Fruit fly (Drosophila melanogaster) whole organism, embryonic: ENCODE results near the gene Orct2.

ENCODE experiments used
- Ada2b ChIP-seq: fragments of 200-800 bp; sonication (Bioruptor generic); IDR thresholded peaks from 2 replicates; pipeline ENCODE4 v1.3.6; 2022; ENCODE audit warnings: missing biosample characterization, missing genetic modification characterization
- Blimp-1 ChIP-seq: fragments of 200-800 bp; sonication (Bioruptor generic); optimal IDR thresholded peaks from 3 replicates; lab custom pipeline; 2018; ENCODE audit warnings: missing biosample characterization, missing genetic modification characterization, mild to moderate bottlenecking, moderate library complexity, missing genetic modification reagents
- CG10654 ChIP-seq: fragments of 200-800 bp; sonication (Bioruptor generic); optimal IDR thresholded peaks from 2 replicates; lab custom pipeline; 2016; ENCODE audit warnings: missing biosample characterization, missing genetic modification characterization
- CG11560 ChIP-seq: fragments of 200-800 bp; sonication (Bioruptor generic); IDR thresholded peaks from 3 replicates; pipeline ENCODE4 v1.3.6; 2022; ENCODE audit warnings: missing biosample characterization, missing genetic modification characterization
- CG11695 ChIP-seq: fragments of 200-800 bp; sonication (Bioruptor generic); IDR thresholded peaks from 3 replicates; pipeline ENCODE4 v1.3.6; 2022; ENCODE audit warnings: missing biosample characterization, missing genetic modification characterization
- CG13287 ChIP-seq: fragments of 200-800 bp; sonication (Bioruptor generic); IDR thresholded peaks from 2 replicates; pipeline ENCODE4 v1.3.6; 2022; ENCODE audit warnings: missing biosample characterization, missing genetic modification characterization; ENCODE audit not compliant: partially characterized antibody
- CG14050 ChIP-seq: fragments of 200-800 bp; sonication (Bioruptor generic); IDR thresholded peaks from 3 replicates; pipeline ENCODE4 v1.3.6; 2022; ENCODE audit warnings: missing biosample characterization, missing genetic modification characterization
- CG14860 ChIP-seq: fragments of 200-800 bp; sonication (Bioruptor generic); IDR thresholded peaks from 3 replicates; pipeline ENCODE4 v1.3.6; 2022; ENCODE audit warnings: missing biosample characterization, missing genetic modification characterization; ENCODE audit not compliant: partially characterized antibody
- CG17385 ChIP-seq: fragments of 200-800 bp; sonication (Bioruptor generic); optimal IDR thresholded peaks from 3 replicates; lab custom pipeline; 2018; ENCODE audit warnings: missing biosample characterization, mild to moderate bottlenecking, missing genetic modification characterization
- CG18262 ChIP-seq: fragments of 200-800 bp; optimal IDR thresholded peaks from 3 replicates; lab custom pipeline; 2019; ENCODE audit warnings: missing biosample characterization, mild to moderate bottlenecking, missing genetic modification characterization, moderate library complexity
- CG2199 ChIP-seq: fragments of 200-800 bp; sonication (Bioruptor generic); IDR thresholded peaks from 3 replicates; pipeline ENCODE4 v1.3.6; 2022; ENCODE audit warnings: missing biosample characterization, missing genetic modification characterization
- CG3065 ChIP-seq: fragments of 200-800 bp; sonication (Bioruptor generic); optimal IDR thresholded peaks from 2 replicates; lab custom pipeline; 2016; ENCODE audit warnings: missing biosample characterization, missing genetic modification characterization
- CG3726 ChIP-seq: fragments of 200-800 bp; sonication (Bioruptor generic); IDR thresholded peaks from 3 replicates; pipeline ENCODE4, ENCODE4 v1.3.6; 2022; ENCODE audit warnings: missing biosample characterization, missing genetic modification characterization
- CG4282 ChIP-seq: fragments of 200-800 bp; sonication (Bioruptor generic); optimal IDR thresholded peaks from 2 replicates; lab custom pipeline; 2016; ENCODE audit warnings: missing biosample characterization, missing genetic modification characterization
- CG6254 ChIP-seq: fragments of 200-800 bp; sonication (Bioruptor generic); optimal IDR thresholded peaks from 3 replicates; lab custom pipeline; 2017; ENCODE audit warnings: mild to moderate bottlenecking, missing biosample characterization, missing genetic modification reagents, missing genetic modification characterization
- CG6791 ChIP-seq: fragments of 200-800 bp; sonication (Bioruptor generic); IDR thresholded peaks from 3 replicates; pipeline ENCODE4 v1.3.6; 2022; ENCODE audit warnings: missing biosample characterization, missing genetic modification characterization; ENCODE audit not compliant: partially characterized antibody
- CG7928 ChIP-seq: fragments of 200-800 bp; sonication (Bioruptor generic); optimal IDR thresholded peaks from 2 replicates; lab custom pipeline; 2017; ENCODE audit warnings: missing biosample characterization, mild to moderate bottlenecking, missing genetic modification characterization
- CG9609 ChIP-seq: fragments of 200-800 bp; sonication (Bioruptor generic); optimal IDR thresholded peaks from 3 replicates; lab custom pipeline; 2016; ENCODE audit warnings: missing biosample characterization, missing genetic modification characterization
- CTCF ChIP-seq: fragments of 200-800 bp; sonication (Bioruptor generic); optimal IDR thresholded peaks from 2 replicates; lab custom pipeline; 2017; ENCODE audit warnings: missing biosample characterization, mild to moderate bottlenecking, missing genetic modification characterization, moderate library complexity
- CrebB ChIP-seq: fragments of 200-800 bp; sonication (Bioruptor generic); optimal IDR thresholded peaks from 3 replicates; lab custom pipeline; 2018; ENCODE audit warnings: missing biosample characterization, mild to moderate bottlenecking, missing genetic modification characterization
- Dbx ChIP-seq: fragments of 200-800 bp; sonication (Bioruptor generic); IDR thresholded peaks from 3 replicates; pipeline ENCODE4 v1.3.6; 2022; ENCODE audit warnings: missing biosample characterization, missing genetic modification characterization
- Dek ChIP-seq: fragments of 200-800 bp; sonication (Bioruptor generic); optimal IDR thresholded peaks from 3 replicates; lab custom pipeline; 2019; ENCODE audit warnings: missing biosample characterization, mild to moderate bottlenecking, missing genetic modification characterization, moderate library complexity
- Fer3 ChIP-seq: fragments of 200-800 bp; sonication (Bioruptor generic); optimal IDR thresholded peaks from 2 replicates; lab custom pipeline; 2018; ENCODE audit warnings: missing biosample characterization, mild to moderate bottlenecking, missing genetic modification characterization, moderate library complexity
- Hand ChIP-seq: fragments of 200-800 bp; sonication (Bioruptor generic); optimal IDR thresholded peaks from 2 replicates; lab custom pipeline; 2017; ENCODE audit warnings: mild to moderate bottlenecking, missing biosample characterization, missing genetic modification reagents, missing genetic modification characterization
- Hmx ChIP-seq: fragments of 200-800 bp; sonication (Bioruptor generic); optimal IDR thresholded peaks from 2 replicates; lab custom pipeline; 2016; ENCODE audit warnings: missing biosample characterization, missing genetic modification characterization
- Mes4 ChIP-seq: fragments of 200-800 bp; sonication (Bioruptor generic); optimal IDR thresholded peaks from 2 replicates; lab custom pipeline; 2016; ENCODE audit warnings: missing biosample characterization, missing genetic modification characterization
- NC2β ChIP-seq: fragments of 200-800 bp; sonication (Bioruptor generic); optimal IDR thresholded peaks from 2 replicates; lab custom pipeline; 2016; ENCODE audit warnings: missing biosample characterization, missing genetic modification characterization
- Scr ChIP-seq: fragments of 200-800 bp; sonication (Bioruptor generic); IDR thresholded peaks from 2 replicates; pipeline ENCODE4 v1.3.6; 2022; ENCODE audit warnings: missing biosample characterization, missing genetic modification characterization; ENCODE audit not compliant: partially characterized antibody
- Sin3A ChIP-seq: fragments of >200 bp; optimal IDR thresholded peaks from 2 replicates; lab custom pipeline; 2018
- Sox100B ChIP-seq: fragments of 200-800 bp; sonication (Bioruptor generic); optimal IDR thresholded peaks from 3 replicates; lab custom pipeline; 2018; ENCODE audit warnings: missing biosample characterization, mild to moderate bottlenecking, missing genetic modification characterization
- Spps ChIP-seq: fragments of 200-800 bp; sonication (Bioruptor generic); optimal IDR thresholded peaks from 2 replicates; lab custom pipeline; 2018; ENCODE audit warnings: missing biosample characterization, mild to moderate bottlenecking, missing genetic modification characterization
- Taf1 ChIP-seq: fragments of 200-800 bp; sonication (Bioruptor generic); IDR thresholded peaks from 2 replicates; pipeline ENCODE4 v1.3.6; 2022; ENCODE audit warnings: missing biosample characterization, missing genetic modification characterization
- Xrp1 ChIP-seq: fragments of 200-800 bp; sonication (Bioruptor generic); IDR thresholded peaks from 2 replicates; pipeline ENCODE4 v1.3.6; 2022; ENCODE audit warnings: missing biosample characterization, missing genetic modification characterization
- ac ChIP-seq: fragments of 200-800 bp; sonication (Bioruptor generic); optimal IDR thresholded peaks from 3 replicates; lab custom pipeline; 2017; ENCODE audit warnings: missing biosample characterization, mild to moderate bottlenecking, missing genetic modification characterization
- ato ChIP-seq: fragments of 200-800 bp; sonication (Bioruptor generic); IDR thresholded peaks from 2 replicates; pipeline ENCODE4 v1.3.6; 2022; ENCODE audit warnings: missing biosample characterization, missing genetic modification characterization; ENCODE audit not compliant: partially characterized antibody
- cas ChIP-seq: fragments of 200-800 bp; sonication (Bioruptor generic); IDR thresholded peaks from 2 replicates; pipeline ENCODE4 v1.3.6; 2022; ENCODE audit warnings: missing biosample characterization, missing genetic modification characterization
- cato ChIP-seq: fragments of 200-800 bp; sonication (Bioruptor generic); optimal IDR thresholded peaks from 2 replicates; lab custom pipeline; 2016; ENCODE audit warnings: missing biosample characterization, missing genetic modification characterization, borderline replicate concordance
- cg ChIP-seq: fragments of 200-800 bp; sonication (Bioruptor generic); optimal IDR thresholded peaks from 3 replicates; lab custom pipeline; 2019; ENCODE audit warnings: missing biosample characterization, mild to moderate bottlenecking, missing genetic modification characterization, moderate library complexity
- dimm ChIP-seq: fragments of 200-800 bp; sonication (Bioruptor generic); IDR thresholded peaks from 2 replicates; pipeline ENCODE4 v1.3.6; 2022; ENCODE audit warnings: missing biosample characterization, missing genetic modification characterization
- fu2 ChIP-seq: fragments of 200-800 bp; sonication (Bioruptor generic); optimal IDR thresholded peaks from 2 replicates; lab custom pipeline; 2016; ENCODE audit warnings: missing biosample characterization, missing genetic modification characterization
- gsb-n ChIP-seq: fragments of 200-800 bp; sonication (Bioruptor generic); optimal IDR thresholded peaks from 3 replicates; lab custom pipeline; 2018; ENCODE audit warnings: missing biosample characterization, mild to moderate bottlenecking, missing genetic modification characterization
- ham ChIP-seq: fragments of 200-800 bp; sonication (Bioruptor generic); IDR thresholded peaks from 2 replicates; pipeline ENCODE4 v1.3.6; 2022; ENCODE audit warnings: missing biosample characterization, missing genetic modification characterization
- hth ChIP-seq: fragments of >200 bp; optimal IDR thresholded peaks from 2 replicates; lab custom pipeline; 2017; ENCODE audit warnings: inconsistent platforms
- jigr1 ChIP-seq: fragments of 200-800 bp; sonication (Bioruptor generic); IDR thresholded peaks from 3 replicates; pipeline ENCODE4 v1.3.6; 2022; ENCODE audit warnings: missing biosample characterization, missing genetic modification characterization
- klu ChIP-seq: fragments of 200-800 bp; sonication (Bioruptor generic); IDR thresholded peaks from 2 replicates; pipeline ENCODE4 v1.3.6; 2022; ENCODE audit warnings: missing biosample characterization, missing genetic modification characterization
- org-1 ChIP-seq: fragments of 200-800 bp; sonication (Bioruptor generic); optimal IDR thresholded peaks from 2 replicates; lab custom pipeline; 2017; ENCODE audit warnings: missing biosample characterization, missing genetic modification characterization
- pzg ChIP-seq: fragments of 200-800 bp; sonication (Bioruptor generic); optimal IDR thresholded peaks from 3 replicates; lab custom pipeline; 2018; ENCODE audit warnings: missing biosample characterization, mild to moderate bottlenecking, missing genetic modification characterization, moderate library complexity
- slbo ChIP-seq: fragments of 200-800 bp; sonication (Bioruptor generic); IDR thresholded peaks from 2 replicates; pipeline ENCODE4 v1.3.6; 2022; ENCODE audit warnings: missing biosample characterization, missing genetic modification characterization
- so ChIP-seq: fragments of 200-800 bp; sonication (Bioruptor generic); IDR thresholded peaks from 3 replicates; pipeline ENCODE4 v1.3.6; 2022; ENCODE audit warnings: missing biosample characterization, missing genetic modification characterization
- toy ChIP-seq: fragments of 200-800 bp; sonication (Bioruptor generic); IDR thresholded peaks from 2 replicates; pipeline ENCODE4 v1.3.6; 2022; ENCODE audit warnings: missing biosample characterization, missing genetic modification characterization
- zf30C ChIP-seq: fragments of 200-800 bp; sonication (Bioruptor generic); optimal IDR thresholded peaks from 3 replicates; lab custom pipeline; 2018; ENCODE audit warnings: missing biosample characterization, mild to moderate bottlenecking, missing genetic modification characterization

The Orct2 gene

dm6 chr3R:24289768-24290349, 17.0 kb downstream of the Orct2 start, which contains the start of the genes CG34290 and Uck (continued):
- TF ChIP-seq CG10654 (GFP tag; lab: Kevin White, UChicago) (peak; percentile 54), CrebB (tag; lab: Kevin White, UChicago) (peak; percentile 85), fu2 (GFP tag; lab: Kevin White, UChicago) (peak; percentile 57), toy (GFP tag; lab: Robert Waterston, UW) (no peak), CG14050 (peak; percentile 58), Spps (tag; lab: Kevin White, UChicago) (peak; percentile 30), cg (GFP tag; lab: Kevin White, UChicago) (no peak), ato (GFP tag; lab: Robert Waterston, UW) (peak; percentile 66; the same call in 1 of the 2 replicates), Sox100B (GFP tag; lab: Kevin White, UChicago) (peak; percentile 79), CTCF (peak; percentile 58), CG18262 (tag; lab: Kevin White, UChicago) (peak; percentile 63), Hand (peak; percentile 59), hth (no peak), CG17385 (GFP tag; lab: Kevin White, UChicago) (peak; percentile 84), CG6254 (GFP tag; lab: Kevin White, UChicago) (peak; percentile 41), NC2β (GFP tag; lab: Kevin White, UChicago) (peak; percentile 84), CG9609 (GFP tag; lab: Kevin White, UChicago) (peak; percentile 71), slbo (GFP tag; lab: Robert Waterston, UW) (peak; percentile 49), org-1 (GFP tag; lab: Kevin White, UChicago) (peak; percentile 63), CG6791 (peak; percentile 83), ac (GFP tag; lab: Kevin White, UChicago) (peak; percentile 31), CG4282 (peak; percentile 65), Xrp1 (GFP tag; lab: Robert Waterston, UW) (no peak), CG11560 (no peak), klu (GFP tag; lab: Robert Waterston, UW) (no peak), Ada2b (GFP tag; lab: Robert Waterston, UW) (peak; percentile 39; the same call in 1 of the 2 replicates), jigr1 (GFP tag; lab: Robert Waterston, UW) (no peak), CG3065 (GFP tag; lab: Kevin White, UChicago) (peak; percentile 16), gsb-n (tag; lab: Kevin White, UChicago) (peak; percentile 50), pzg (GFP tag; lab: Kevin White, UChicago) (peak; percentile 89), Dbx (GFP tag; lab: Robert Waterston, UW) (peak; percentile 70), cas (0 out of 2 replicates have a peak, but pooled peaks have one; percentile 12), Blimp-1 (GFP tag; lab: Kevin White, UChicago) (peak; percentile 57), CG13287 (peak; percentile 94), CG3726 (no peak), CG7928 (GFP tag; lab: Kevin White, UChicago) (no peak), Sin3A (lab: Kevin White, UChicago) (peak; percentile 62), CG11695 (peak; percentile 44; the same call in 1 of the 3 replicates), Dek (tag; lab: Kevin White, UChicago) (peak; percentile 41), ham (no peak), Mes4 (GFP tag; lab: Kevin White, UChicago) (peak; percentile 77), Taf1 (GFP tag; lab: Robert Waterston, UW) (no peak), Hmx (GFP tag; lab: Kevin White, UChicago) (peak; percentile 4), Fer3 (peak; percentile 82), so (GFP tag; lab: Robert Waterston, UW) (peak; percentile 70; the same call in 1 of the 3 replicates), cato (GFP tag; lab: Kevin White, UChicago) (no peak), Scr (peak; percentile 81), CG14860 (GFP tag; lab: Robert Waterston, UW) (peak; percentile 69; the same call in 2 of the 3 replicates), CG2199 (GFP tag; lab: Robert Waterston, UW) (peak; percentile 80; the same call in 1 of the 3 replicates), dimm (no peak), zf30C (GFP tag; lab: Kevin White, UChicago) (peak; percentile 39)
